Worm (Caenorhabditis elegans) whole organism, L2 larva: Measurements from ENCODE around the gene F54D12.2.

Experiments used
- R02D3.7 ChIP-seq: fragments of 150-350 bp; optimal IDR thresholded peaks from 2 replicates; lab custom pipeline; 2014; ENCODE audit warnings: missing biosample characterization, missing genetic modification characterization
- ZK546.5 ChIP-seq: sonication (generic microtip); optimal IDR thresholded peaks from 2 replicates; lab custom pipeline; 2017; ENCODE audit warnings: missing biosample characterization, missing genetic modification characterization
- aly-2 ChIP-seq: fragments of 150-350 bp; optimal IDR thresholded peaks from 2 replicates; lab custom pipeline; 2014; ENCODE audit warnings: missing biosample characterization, missing genetic modification characterization
- lin-13 ChIP-seq: fragments of 150-350 bp; optimal IDR thresholded peaks from 2 replicates; lab custom pipeline; 2014; ENCODE audit warnings: missing biosample characterization, missing genetic modification reagents, missing genetic modification characterization
- lsy-2 ChIP-seq, 2 experiments: fragments of 150-350 bp in 1 of 2; sonication (generic microtip) in 1 of 2; optimal IDR thresholded peaks; 2 replicates each; lab custom pipeline; 2014 to 2017; ENCODE audit warnings: missing biosample characterization in 2 of 2, missing genetic modification characterization in 2 of 2
- mab-5 ChIP-seq: fragments of 150-350 bp; optimal IDR thresholded peaks from 2 replicates; lab custom pipeline; 2014; ENCODE audit warnings: missing biosample characterization, missing genetic modification characterization
- nhr-12 ChIP-seq: fragments of 150-350 bp; optimal IDR thresholded peaks from 2 replicates; lab custom pipeline; 2014; ENCODE audit warnings: missing biosample characterization, missing genetic modification characterization
- nhr-23 ChIP-seq: fragments of 150-350 bp; optimal IDR thresholded peaks from 2 replicates; lab custom pipeline; 2014; ENCODE audit warnings: missing biosample characterization, missing genetic modification reagents, missing genetic modification characterization
- skn-1 ChIP-seq: sonication (generic microtip); optimal IDR thresholded peaks from 2 replicates; lab custom pipeline; 2017; ENCODE audit warnings: missing biosample characterization, missing genetic modification characterization
- unc-62 ChIP-seq: fragments of 150-350 bp; optimal IDR thresholded peaks from 2 replicates; lab custom pipeline; 2014; ENCODE audit warnings: missing biosample characterization, missing genetic modification reagents, missing genetic modification characterization
- ztf-11 ChIP-seq: sonication (generic microtip); optimal IDR thresholded peaks from 2 replicates; lab custom pipeline; 2017; ENCODE audit warnings: missing biosample characterization, missing genetic modification characterization

DNA sequence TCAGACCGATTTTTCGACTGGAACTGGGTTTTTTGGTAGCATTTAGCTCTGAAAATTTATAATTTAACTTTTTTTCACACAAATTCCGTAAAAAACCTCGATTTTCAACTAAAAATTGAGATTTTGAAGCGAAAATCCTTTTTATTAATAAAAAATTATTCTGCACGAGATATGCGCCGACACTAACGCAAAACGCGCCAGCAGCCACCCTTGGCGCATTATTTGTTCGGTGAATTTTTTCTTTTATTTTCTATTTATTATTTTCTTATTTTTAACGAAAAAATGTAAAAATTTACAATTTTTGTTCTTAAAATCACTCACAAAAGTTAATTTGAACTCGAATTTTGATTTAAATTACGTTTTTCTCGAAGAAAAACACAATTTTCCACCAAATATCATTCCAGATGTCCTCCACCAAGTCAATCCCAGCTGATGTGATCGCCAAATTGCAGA lies 3.7 kb downstream of the F54D12.2 start, which contains the start of gene Y51H7C.7:
- TF ChIP-seq nhr-23 (tag; lab: Kevin White, UChicago) (no peak), mab-5 (tag; lab: Kevin White, UChicago) (peak; percentile 44), unc-62 (GFP tag; lab: Kevin White, UChicago) (no peak), aly-2 (tag; lab: Kevin White, UChicago) (no peak), R02D3.7 (tag; lab: Kevin White, UChicago) (no peak), skn-1 (tag; lab: Kevin White, UChicago) (no peak), lsy-2 (tag; optimal IDR thresholded peaks at IDR 0.05; lab: Kevin White, UChicago) (peak in 1 of 2 experiments; percentile 75), ZK546.5 (tag; lab: Kevin White, UChicago) (no peak), lin-13 (GFP tag; lab: Kevin White, UChicago) (no peak), nhr-12 (tag; lab: Kevin White, UChicago) (no peak), ztf-11 (tag; lab: Kevin White, UChicago) (no peak)
